Fruit fly (Drosophila melanogaster): ENCODE results near the gene trc.

The trc gene

DNA sequence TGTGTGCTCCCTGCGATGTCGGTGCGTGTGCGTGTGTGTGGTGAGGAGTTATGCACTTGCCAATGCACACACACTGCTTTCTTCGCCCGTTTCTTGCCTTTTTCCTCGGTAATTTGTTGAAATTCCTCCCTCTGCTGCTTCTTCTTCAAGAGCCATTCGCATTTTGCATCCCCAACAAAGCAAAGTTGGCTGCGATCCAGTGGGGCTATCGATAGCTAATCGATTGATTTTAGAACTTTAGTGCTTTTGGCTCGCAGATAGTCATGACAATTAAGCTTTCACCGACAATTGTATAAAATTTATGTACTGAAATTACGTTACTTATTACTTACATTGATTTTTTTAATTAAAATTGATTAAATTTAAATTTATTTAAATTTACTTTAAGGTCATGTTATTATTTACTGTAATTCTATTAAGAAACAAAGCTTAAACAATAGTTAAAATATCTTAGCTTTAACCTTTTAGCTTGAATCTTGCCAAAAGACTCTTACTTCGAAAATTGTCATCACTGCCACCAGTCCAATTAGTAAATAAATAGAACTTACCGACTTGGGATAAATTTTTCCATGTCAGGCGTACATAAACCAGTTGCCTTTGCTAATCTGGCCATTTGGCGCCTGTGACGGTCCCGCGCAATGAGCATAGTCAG, at the start of gene trc, which contains the start of gene CG32221 (continued):
- TF ChIP-seq ase (GFP tag; IDR thresholded peaks at IDR 0.05) (no peak), lov (optimal IDR thresholded peaks at IDR 0.05) (no peak), lov (GFP tag; IDR thresholded peaks at IDR 0.05) (0 out of 3 replicates have a peak, but pooled peaks have one; percentile 41), zfh2 (GFP tag; optimal IDR thresholded peaks at IDR 0.05) (peak; percentile 34), CG2120 (GFP tag; optimal IDR thresholded peaks at IDR 0.05) (peak; percentile 50), CG32532 (GFP tag; IDR thresholded peaks at IDR 0.05) (peak; percentile 71), CG16813 (GFP tag; IDR thresholded peaks at IDR 0.05; ENCODE audit: partially characterized antibody) (peak; percentile 74), CG4617 (GFP tag; optimal IDR thresholded peaks at IDR 0.05; ENCODE audit: borderline replicate concordance) (peak; percentile 94), CG18599 (GFP tag; optimal IDR thresholded peaks at IDR 0.05) (no peak), Ets65A (GFP tag) (peak; percentile 94), Ptx1 (GFP tag; IDR thresholded peaks at IDR 0.05) (peak; percentile 57), CG11247 (GFP tag; IDR thresholded peaks at IDR 0.05) (peak; percentile 61), bbx (GFP tag; IDR thresholded peaks at IDR 0.05; ENCODE audit: partially characterized antibody) (peak; percentile 81), Dbx (GFP tag; IDR thresholded peaks at IDR 0.05) (peak; percentile 39; the same call in 1 of the 3 replicates), CG17829 (tag; optimal IDR thresholded peaks at IDR 0.05) (peak; percentile 38), kah (GFP tag; optimal IDR thresholded peaks at IDR 0.05) (peak; percentile 11), CG7963 (GFP tag; IDR thresholded peaks at IDR 0.05; ENCODE audit: partially characterized antibody) (peak; percentile 63; the same call in 2 of the 3 replicates), CG6254 (GFP tag; optimal IDR thresholded peaks at IDR 0.05) (peak; percentile 11), vfl (GFP tag; optimal IDR thresholded peaks at IDR 0.05) (no peak), hb (GFP tag; IDR thresholded peaks at IDR 0.05; ENCODE audit: partially characterized antibody) (peak; percentile 54; the same call in 1 of the 3 replicates), Rx (GFP tag; IDR thresholded peaks at IDR 0.05) (peak; percentile 59), sens (GFP tag) (peak; percentile 73), CG12942 (GFP tag; optimal IDR thresholded peaks at IDR 0.05) (peak; percentile 27), Ssrp (tag; optimal IDR thresholded peaks at IDR 0.05) (no peak), CG12391 (tag; optimal IDR thresholded peaks at IDR 0.05) (peak; percentile 53), Meics (GFP tag; optimal IDR thresholded peaks at IDR 0.05) (no peak), ttk (GFP tag; IDR thresholded peaks at IDR 0.05) (peak; percentile 43; the same call in 1 of the 2 replicates), CG18764 (GFP tag; optimal IDR thresholded peaks at IDR 0.05) (peak; percentile 24), CG13775 (GFP tag; optimal IDR thresholded peaks at IDR 0.05) (peak; percentile 65), CG15514 (GFP tag; optimal IDR thresholded peaks at IDR 0.05) (peak; percentile 79), CG11723 (GFP tag; optimal IDR thresholded peaks at IDR 0.05) (no peak), HmgZ (tag; optimal IDR thresholded peaks at IDR 0.05) (peak; percentile 43), trem (tag; optimal IDR thresholded peaks at IDR 0.05) (peak; percentile 44), CG14710 (tag; optimal IDR thresholded peaks at IDR 0.05) (peak; percentile 65), CG2202 (tag; optimal IDR thresholded peaks at IDR 0.05) (no peak), MTF-1 (GFP tag; optimal IDR thresholded peaks at IDR 0.05; ENCODE audit: borderline replicate concordance) (peak; percentile 58), CG9727 (GFP tag; optimal IDR thresholded peaks at IDR 0.05) (peak; percentile 38), fd3F (GFP tag; optimal IDR thresholded peaks at IDR 0.05) (peak; percentile 10), Nf-YB (GFP tag; optimal IDR thresholded peaks at IDR 0.05) (peak; percentile 13), pum (GFP tag; optimal IDR thresholded peaks at IDR 0.05) (peak; percentile 1), unc-4 (GFP tag; IDR thresholded peaks at IDR 0.05; ENCODE audit: partially characterized antibody) (peak; percentile 57; the same call in 1 of the 2 replicates), Elba2 (GFP tag; optimal IDR thresholded peaks at IDR 0.05) (no peak), CTCF (GFP tag; optimal IDR thresholded peaks at IDR 0.05) (no peak), CG10366 (GFP tag; IDR thresholded peaks at IDR 0.05) (peak; percentile 13; the same call in 1 of the 2 replicates), CG33557 (GFP tag; optimal IDR thresholded peaks at IDR 0.05) (peak; percentile 37), gfzf (GFP tag; optimal IDR thresholded peaks at IDR 0.05) (no peak), ranshi (GFP tag; IDR thresholded peaks at IDR 0.05) (peak; percentile 42; the same call in 1 of the 2 replicates), CG8924 (tag; optimal IDR thresholded peaks at IDR 0.05) (peak; percentile 33), wek (GFP tag; optimal IDR thresholded peaks at IDR 0.05) (peak; percentile 39)
